Worm (Caenorhabditis elegans): Measurements from ENCODE around the gene cpg-7.

DNA sequence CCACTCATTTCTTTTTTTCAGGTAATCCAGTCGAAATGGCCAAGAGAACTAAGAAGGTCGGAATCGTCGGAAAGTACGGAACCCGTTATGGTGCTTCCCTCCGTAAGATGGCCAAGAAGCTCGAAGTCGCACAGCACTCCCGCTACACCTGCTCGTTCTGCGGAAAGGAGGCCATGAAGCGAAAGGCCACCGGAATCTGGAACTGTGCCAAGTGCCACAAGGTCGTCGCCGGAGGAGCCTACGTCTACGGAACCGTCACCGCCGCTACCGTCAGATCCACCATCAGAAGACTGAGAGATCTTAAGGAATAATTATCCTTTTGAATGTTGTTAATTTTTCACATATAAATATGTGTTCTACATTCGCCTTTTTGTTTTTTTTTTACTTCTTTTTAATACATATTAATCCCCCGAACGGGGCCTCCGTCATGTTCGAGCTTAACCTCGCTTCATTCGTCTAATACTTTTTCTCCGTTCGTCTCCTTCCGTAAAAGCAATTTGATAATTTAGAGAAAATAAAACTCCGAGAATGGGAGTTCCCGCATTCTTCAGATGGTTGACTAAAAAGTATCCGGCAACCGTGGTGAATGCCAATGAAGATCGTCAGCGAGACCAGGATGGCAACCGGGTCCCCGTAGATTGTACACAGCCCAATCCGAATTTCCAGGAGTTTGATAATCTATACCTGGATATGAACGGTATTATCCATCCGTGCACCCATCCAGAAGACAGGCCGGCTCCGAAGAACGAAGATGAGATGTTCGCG lies 46.4 kb upstream of the cpg-7 start, which contains the start of the genes rpl-43 and xrn-2:
- no peak for TF ChIP-seq daf-19 (GFP tag; conservative IDR thresholded peaks at IDR 0.05)
- no peak for TF ChIP-seq duxl-1 (tag; optimal IDR thresholded peaks at IDR 0.05; ENCODE audit: poor library complexity)
- TF ChIP-seq snpc-4 (tag; optimal IDR thresholded peaks at IDR 0.05), result no peak
- no peak for TF ChIP-seq F10B5.3 (tag; optimal IDR thresholded peaks at IDR 0.05)
- TF ChIP-seq zfp-2 (tag; optimal IDR thresholded peaks at IDR 0.05), result no peak
- TF ChIP-seq aly-2 (tag; optimal IDR thresholded peaks at IDR 0.05), result no peak

Data from whole organism, L4 larva.